Worm (Caenorhabditis elegans) whole organism, L3 larva: ENCODE results near the gene srg-36.

Experiments used
- ceh-28 ChIP-seq: fragments of 150-350 bp; optimal IDR thresholded peaks from 2 replicates; lab custom pipeline; 2014; ENCODE audit warnings: missing biosample characterization, missing genetic modification reagents, missing genetic modification characterization
- hmg-11 ChIP-seq: sonication (generic microtip); optimal IDR thresholded peaks from 2 replicates; lab custom pipeline; 2016; ENCODE audit warnings: missing genetic modification characterization, missing compliant biosample characterization
- jun-1 ChIP-seq: fragments of 150-350 bp; optimal IDR thresholded peaks from 2 replicates; lab custom pipeline; 2014; ENCODE audit warnings: missing biosample characterization, missing genetic modification reagents, missing genetic modification characterization
- nhr-43 ChIP-seq: sonication (generic microtip); optimal IDR thresholded peaks from 2 replicates; lab custom pipeline; 2016; ENCODE audit warnings: mild to moderate bottlenecking, missing genetic modification characterization, missing compliant biosample characterization; ENCODE audit not compliant: poor library complexity, severe bottlenecking
- unc-62 ChIP-seq: fragments of 150-350 bp; sonication (generic microtip); optimal IDR thresholded peaks from 4 replicates; lab custom pipeline; 2014; ENCODE audit warnings: missing biosample characterization, missing genetic modification reagents, missing genetic modification characterization

ce11 chrX:14238291-14238758 lies 4.1 kb upstream of the srg-36 start, which contains the start of gene K04C1.2:
- no peak for TF ChIP-seq nhr-43 (tag; lab: Kevin White, UChicago)
- TF ChIP-seq jun-1: peak; percentile 4
- peak; percentile 61 for TF ChIP-seq ceh-28
- peak; percentile 73 for TF ChIP-seq hmg-11 (tag; lab: Kevin White, UChicago)
- TF ChIP-seq unc-62 (GFP tag; lab: Kevin White, UChicago): no peak
